Fruit fly (Drosophila melanogaster) whole organism, embryonic: ENCODE results near the gene MED15.

Experiments
- CG10147 ChIP-seq: fragments of 200-800 bp; sonication (Bioruptor generic); optimal IDR thresholded peaks from 2 replicates; lab custom pipeline; 2019; ENCODE audit warnings: missing biosample characterization, mild to moderate bottlenecking, missing genetic modification characterization, moderate library complexity
- CG10431 ChIP-seq: fragments of 200-800 bp; sonication (Bioruptor generic); optimal IDR thresholded peaks from 3 replicates; lab custom pipeline; 2018; ENCODE audit warnings: missing biosample characterization, mild to moderate bottlenecking, missing genetic modification characterization
- CG10462 ChIP-seq: fragments of 200-800 bp; sonication (Bioruptor generic); optimal IDR thresholded peaks from 2 replicates; lab custom pipeline; 2016; ENCODE audit warnings: missing biosample characterization, missing genetic modification characterization
- CG11398 ChIP-seq: fragments of 200-800 bp; sonication (Bioruptor generic); optimal IDR thresholded peaks from 2 replicates; lab custom pipeline; 2016; ENCODE audit warnings: missing biosample characterization, missing genetic modification characterization
- CG12391 ChIP-seq: fragments of 200-800 bp; sonication (Bioruptor generic); optimal IDR thresholded peaks from 3 replicates; lab custom pipeline; 2018; ENCODE audit warnings: missing biosample characterization, mild to moderate bottlenecking, missing genetic modification characterization, moderate library complexity
- CG13775 ChIP-seq: fragments of 200-800 bp; sonication (Bioruptor generic); optimal IDR thresholded peaks from 3 replicates; lab custom pipeline; 2017; ENCODE audit warnings: missing biosample characterization, mild to moderate bottlenecking, missing genetic modification characterization
- CG15011 ChIP-seq: fragments of 200-800 bp; sonication (Bioruptor generic); optimal IDR thresholded peaks from 3 replicates; lab custom pipeline; 2018; ENCODE audit warnings: missing biosample characterization, mild to moderate bottlenecking, missing genetic modification characterization
- CG1647 ChIP-seq: fragments of 200-800 bp; sonication (Bioruptor generic); optimal IDR thresholded peaks from 3 replicates; lab custom pipeline; 2016; ENCODE audit warnings: missing biosample characterization, missing genetic modification characterization
- CG17612 ChIP-seq: fragments of 200-800 bp; sonication (Bioruptor generic); IDR thresholded peaks from 2 replicates; pipeline ENCODE4 v1.3.6; 2022; ENCODE audit warnings: missing biosample characterization, missing genetic modification characterization
- CG17829 ChIP-seq: fragments of 200-800 bp; optimal IDR thresholded peaks from 2 replicates; lab custom pipeline; 2019; ENCODE audit warnings: missing biosample characterization, mild to moderate bottlenecking, missing genetic modification characterization, moderate library complexity
- CG30403 ChIP-seq: fragments of 200-800 bp; sonication (Bioruptor generic); optimal IDR thresholded peaks from 3 replicates; lab custom pipeline; 2016; ENCODE audit warnings: missing biosample characterization, missing genetic modification characterization
- CG3065 ChIP-seq: fragments of 200-800 bp; sonication (Bioruptor generic); optimal IDR thresholded peaks from 2 replicates; lab custom pipeline; 2016; ENCODE audit warnings: missing biosample characterization, missing genetic modification characterization
- CG32767 ChIP-seq: fragments of 200-800 bp; sonication (Bioruptor generic); IDR thresholded peaks from 2 replicates; pipeline ENCODE4 v1.3.6; 2022; ENCODE audit warnings: missing biosample characterization, missing genetic modification characterization
- CG3995 ChIP-seq: fragments of 200-800 bp; sonication (Bioruptor generic); optimal IDR thresholded peaks from 3 replicates; lab custom pipeline; 2016; ENCODE audit warnings: missing biosample characterization, missing genetic modification characterization
- CG6175 ChIP-seq: fragments of 200-800 bp; sonication (Bioruptor generic); IDR thresholded peaks from 3 replicates; pipeline ENCODE4 v1.3.6; 2022; ENCODE audit warnings: missing biosample characterization, missing genetic modification characterization
- CG6791 ChIP-seq: fragments of 200-800 bp; sonication (Bioruptor generic); IDR thresholded peaks from 3 replicates; pipeline ENCODE4 v1.3.6; 2022; ENCODE audit warnings: missing biosample characterization, missing genetic modification characterization; ENCODE audit not compliant: partially characterized antibody
- CG7839 ChIP-seq: fragments of 200-800 bp; sonication (Bioruptor generic); optimal IDR thresholded peaks from 3 replicates; lab custom pipeline; 2018; ENCODE audit warnings: missing biosample characterization, mild to moderate bottlenecking, missing genetic modification characterization, moderate library complexity
- CG9437 ChIP-seq: fragments of 200-800 bp; sonication (Bioruptor generic); optimal IDR thresholded peaks from 2 replicates; lab custom pipeline; 2018; ENCODE audit warnings: missing biosample characterization, mild to moderate bottlenecking, missing genetic modification characterization
- Dp ChIP-seq: fragments of 200-800 bp; sonication (Bioruptor generic); optimal IDR thresholded peaks from 2 replicates; lab custom pipeline; 2018; ENCODE audit warnings: missing biosample characterization, mild to moderate bottlenecking, missing genetic modification characterization, moderate library complexity
- Eip74EF ChIP-seq, 2 experiments: fragments of 200-800 bp in 1 of 2; fragments of >200 bp in 1 of 2; sonication (Bioruptor generic) in 1 of 2; optimal IDR thresholded peaks; 2 replicates each; lab custom pipeline; 2017 to 2019; ENCODE audit warnings: missing biosample characterization in 2 of 2, missing genetic modification characterization in 2 of 2, mild to moderate bottlenecking in 1 of 2, moderate library complexity in 1 of 2
- Fer1 ChIP-seq: fragments of 200-800 bp; sonication (Bioruptor generic); optimal IDR thresholded peaks from 2 replicates; lab custom pipeline; 2017; ENCODE audit warnings: missing biosample characterization, mild to moderate bottlenecking, missing genetic modification characterization
- GATAe ChIP-seq: fragments of 200-800 bp; sonication (Bioruptor generic); conservative IDR thresholded peaks from 2 replicates; pipeline ENCODE4 v1.3.6; 2022; ENCODE audit warnings: missing biosample characterization, missing genetic modification characterization
- HLHmδ ChIP-seq: fragments of 200-800 bp; sonication (Bioruptor generic); optimal IDR thresholded peaks from 2 replicates; lab custom pipeline; 2018; ENCODE audit warnings: missing biosample characterization, mild to moderate bottlenecking, missing genetic modification characterization, moderate library complexity
- Hand ChIP-seq: fragments of 200-800 bp; sonication (Bioruptor generic); optimal IDR thresholded peaks from 2 replicates; lab custom pipeline; 2017; ENCODE audit warnings: mild to moderate bottlenecking, missing biosample characterization, missing genetic modification reagents, missing genetic modification characterization
- Mad ChIP-seq: fragments of 200-800 bp; sonication (Bioruptor generic); optimal IDR thresholded peaks from 2 replicates; lab custom pipeline; 2016; ENCODE audit warnings: missing biosample characterization, missing genetic modification characterization
- Rfx ChIP-seq: fragments of 200-800 bp; sonication (Bioruptor generic); IDR thresholded peaks from 2 replicates; pipeline ENCODE4 v1.3.6; 2022; ENCODE audit warnings: missing biosample characterization, missing genetic modification characterization
- Side ChIP-seq: fragments of 200-800 bp; sonication (Bioruptor generic); optimal IDR thresholded peaks from 2 replicates; lab custom pipeline; 2016; ENCODE audit warnings: missing biosample characterization, missing genetic modification characterization
- Sox100B ChIP-seq: fragments of 200-800 bp; sonication (Bioruptor generic); optimal IDR thresholded peaks from 3 replicates; lab custom pipeline; 2018; ENCODE audit warnings: missing biosample characterization, mild to moderate bottlenecking, missing genetic modification characterization
- Sox102F ChIP-seq: fragments of 200-800 bp; sonication (Bioruptor generic); optimal IDR thresholded peaks from 2 replicates; lab custom pipeline; 2018; ENCODE audit warnings: missing biosample characterization, mild to moderate bottlenecking, missing genetic modification characterization, moderate library complexity
- Sry-δ ChIP-seq: fragments of 200-800 bp; sonication (Bioruptor generic); optimal IDR thresholded peaks from 2 replicates; lab custom pipeline; 2016; ENCODE audit warnings: missing biosample characterization, missing genetic modification characterization
- cwo ChIP-seq: fragments of 200-800 bp; sonication (Bioruptor generic); optimal IDR thresholded peaks from 3 replicates; lab custom pipeline; 2017; ENCODE audit warnings: missing biosample characterization, missing genetic modification characterization, mild to moderate bottlenecking, moderate library complexity, missing genetic modification reagents
- dysf ChIP-seq: fragments of 200-800 bp; sonication (Bioruptor generic); IDR thresholded peaks from 3 replicates; pipeline ENCODE4 v1.3.6; 2022; ENCODE audit warnings: missing biosample characterization, missing genetic modification characterization
- exex ChIP-seq: fragments of 200-800 bp; sonication (Bioruptor generic); optimal IDR thresholded peaks from 4 replicates; lab custom pipeline; 2018; ENCODE audit warnings: missing biosample characterization, mild to moderate bottlenecking, missing genetic modification characterization, moderate library complexity
- gfzf ChIP-seq: fragments of 200-800 bp; sonication (Bioruptor generic); optimal IDR thresholded peaks from 2 replicates; lab custom pipeline; 2016; ENCODE audit warnings: missing biosample characterization, mild to moderate bottlenecking, missing genetic modification characterization, moderate library complexity
- h ChIP-seq: fragments of >200 bp; optimal IDR thresholded peaks from 2 replicates; lab custom pipeline; 2017
- inv ChIP-seq: fragments of 200-800 bp; sonication (Bioruptor generic); IDR thresholded peaks from 2 replicates; pipeline ENCODE4 v1.3.6; 2022; ENCODE audit warnings: missing biosample characterization, missing genetic modification characterization; ENCODE audit not compliant: partially characterized antibody
- klu ChIP-seq: fragments of 200-800 bp; sonication (Bioruptor generic); IDR thresholded peaks from 2 replicates; pipeline ENCODE4 v1.3.6; 2022; ENCODE audit warnings: missing biosample characterization, missing genetic modification characterization
- knrl ChIP-seq: fragments of 200-800 bp; sonication (Bioruptor generic); IDR thresholded peaks from 3 replicates; pipeline ENCODE4 v1.3.6; 2022; ENCODE audit warnings: missing biosample characterization, missing genetic modification characterization; ENCODE audit not compliant: partially characterized antibody
- luna ChIP-seq: fragments of 200-800 bp; sonication (Bioruptor generic); optimal IDR thresholded peaks from 2 replicates; lab custom pipeline; 2016; ENCODE audit warnings: missing biosample characterization, missing genetic modification characterization
- mld ChIP-seq: fragments of 200-800 bp; sonication (Bioruptor generic); IDR thresholded peaks from 3 replicates; pipeline ENCODE4 v1.3.6; 2022; ENCODE audit warnings: missing biosample characterization, missing genetic modification characterization; ENCODE audit not compliant: partially characterized antibody
- nom ChIP-seq: fragments of 200-800 bp; sonication (Bioruptor generic); optimal IDR thresholded peaks from 2 replicates; lab custom pipeline; 2017; ENCODE audit warnings: missing biosample characterization, missing genetic modification characterization, mild to moderate bottlenecking, moderate library complexity, missing genetic modification reagents
- oc ChIP-seq: fragments of 200-800 bp; sonication (Bioruptor generic); optimal IDR thresholded peaks from 2 replicates; lab custom pipeline; 2018; ENCODE audit warnings: missing biosample characterization, mild to moderate bottlenecking, missing genetic modification characterization, moderate library complexity
- otp ChIP-seq: fragments of 200-800 bp; sonication (Bioruptor generic); IDR thresholded peaks from 3 replicates; pipeline ENCODE4, ENCODE4 v1.3.6; 2022; ENCODE audit warnings: missing biosample characterization, missing genetic modification characterization
- pzg ChIP-seq: fragments of 200-800 bp; sonication (Bioruptor generic); optimal IDR thresholded peaks from 3 replicates; lab custom pipeline; 2018; ENCODE audit warnings: missing biosample characterization, mild to moderate bottlenecking, missing genetic modification characterization, moderate library complexity
- rib ChIP-seq: fragments of 200-800 bp; sonication (Bioruptor generic); IDR thresholded peaks from 2 replicates; pipeline ENCODE4 v1.3.6; 2022; ENCODE audit warnings: missing biosample characterization, missing genetic modification characterization
- sd ChIP-seq: fragments of 200-800 bp; sonication (Bioruptor generic); optimal IDR thresholded peaks from 3 replicates; lab custom pipeline; 2018; ENCODE audit warnings: missing biosample characterization, mild to moderate bottlenecking, missing genetic modification characterization, moderate library complexity
- tll ChIP-seq, 2 experiments: fragments of 200-800 bp in 1 of 2; fragments of >200 bp in 1 of 2; sonication (Bioruptor generic) in 1 of 2; optimal IDR thresholded peaks; 2 replicates each; lab custom pipeline; 2017 to 2019; ENCODE audit warnings: missing biosample characterization in 2 of 2, missing genetic modification characterization in 2 of 2, mild to moderate bottlenecking in 1 of 2, moderate library complexity in 1 of 2
- usp ChIP-seq: fragments of >200 bp; optimal IDR thresholded peaks from 2 replicates; lab custom pipeline; 2017; ENCODE audit warnings: missing biosample characterization, missing genetic modification characterization

MED15 gene

dm6 chr2L:480638-481399 lies 8.0 kb downstream of the MED15 start (continued):
- TF ChIP-seq knrl (GFP tag; lab: Robert Waterston, UW): no peak
- TF ChIP-seq CG3995 (GFP tag; lab: Kevin White, UChicago): peak; percentile 93
- TF ChIP-seq CG13775 (GFP tag; lab: Kevin White, UChicago): peak; percentile 100
- no peak for TF ChIP-seq CG32767
- TF ChIP-seq exex (tag; lab: Kevin White, UChicago): peak; percentile 100
- TF ChIP-seq Mad (GFP tag; lab: Kevin White, UChicago): peak; percentile 100
- peak; percentile 100 for TF ChIP-seq CG10147 (GFP tag; lab: Kevin White, UChicago)
- TF ChIP-seq gfzf: peak; percentile 60
- TF ChIP-seq CG6791 (GFP tag; lab: Robert Waterston, UW): no peak
- peak; percentile 100 for TF ChIP-seq cwo (GFP tag; lab: Kevin White, UChicago)
- no peak for TF ChIP-seq GATAe (GFP tag; lab: Robert Waterston, UW)
- peak; percentile 100 for TF ChIP-seq Sox102F (GFP tag; lab: Kevin White, UChicago)
- TF ChIP-seq Side (GFP tag; lab: Kevin White, UChicago): peak; percentile 100
- TF ChIP-seq HLHmδ (GFP tag; lab: Kevin White, UChicago): peak; percentile 62
- TF ChIP-seq Dp: peak; percentile 67
- TF ChIP-seq Sry-δ (GFP tag; lab: Kevin White, UChicago): peak; percentile 96
- no peak for TF ChIP-seq mld (GFP tag; lab: Robert Waterston, UW)
- no peak for TF ChIP-seq inv (GFP tag; lab: Robert Waterston, UW)
- TF ChIP-seq Fer1 (GFP tag; lab: Kevin White, UChicago): peak; percentile 100
- TF ChIP-seq CG10431: peak; percentile 99
- TF ChIP-seq CG3065 (GFP tag; lab: Kevin White, UChicago): peak; percentile 100
- peak; percentile 100 for TF ChIP-seq Sox100B
- no peak for TF ChIP-seq CG17612 (GFP tag; lab: Robert Waterston, UW)
- TF ChIP-seq Rfx (GFP tag; lab: Robert Waterston, UW): no peak
- TF ChIP-seq tll (GFP tag; optimal IDR thresholded peaks at IDR 0.05; lab: Kevin White, UChicago): peak; percentile 63 to 94
- TF ChIP-seq Eip74EF (GFP tag; optimal IDR thresholded peaks at IDR 0.05; lab: Kevin White, UChicago): peak in 1 of 2 experiments; percentile 100
- TF ChIP-seq pzg (GFP tag; lab: Kevin White, UChicago): peak; percentile 79
- peak; percentile 100 for TF ChIP-seq CG17829 (tag; lab: Kevin White, UChicago)
- TF ChIP-seq dysf (GFP tag; lab: Robert Waterston, UW): no peak
- TF ChIP-seq rib (GFP tag; lab: Robert Waterston, UW): no peak
- peak; percentile 100 for TF ChIP-seq CG12391 (tag; lab: Kevin White, UChicago)
- peak; percentile 100 for TF ChIP-seq oc
- TF ChIP-seq nom (GFP tag; lab: Kevin White, UChicago): peak; percentile 100
- TF ChIP-seq CG30403 (GFP tag; lab: Kevin White, UChicago): peak; percentile 100
- peak; percentile 100 for TF ChIP-seq sd
- TF ChIP-seq CG7839 (tag; lab: Kevin White, UChicago): peak; percentile 100
- TF ChIP-seq luna: peak; percentile 100
- TF ChIP-seq Hand (GFP tag; lab: Kevin White, UChicago): peak; percentile 100
- peak; percentile 100 for TF ChIP-seq CG10462
- peak; percentile 98 for TF ChIP-seq CG9437 (GFP tag; lab: Kevin White, UChicago)
- TF ChIP-seq CG15011 (GFP tag; lab: Kevin White, UChicago): peak; percentile 100
- TF ChIP-seq h (lab: Kevin White, UChicago): no peak
- TF ChIP-seq CG1647: peak; percentile 100
- no peak for TF ChIP-seq klu (GFP tag; lab: Robert Waterston, UW)
- TF ChIP-seq CG6175 (GFP tag; lab: Robert Waterston, UW): no peak
- TF ChIP-seq CG11398 (GFP tag; lab: Kevin White, UChicago): peak; percentile 100
- no peak for TF ChIP-seq otp (GFP tag; lab: Robert Waterston, UW)
- no peak for TF ChIP-seq usp
